Fruit fly (Drosophila melanogaster): ENCODE data around the gene CG32809.

The CG32809 gene

DNA sequence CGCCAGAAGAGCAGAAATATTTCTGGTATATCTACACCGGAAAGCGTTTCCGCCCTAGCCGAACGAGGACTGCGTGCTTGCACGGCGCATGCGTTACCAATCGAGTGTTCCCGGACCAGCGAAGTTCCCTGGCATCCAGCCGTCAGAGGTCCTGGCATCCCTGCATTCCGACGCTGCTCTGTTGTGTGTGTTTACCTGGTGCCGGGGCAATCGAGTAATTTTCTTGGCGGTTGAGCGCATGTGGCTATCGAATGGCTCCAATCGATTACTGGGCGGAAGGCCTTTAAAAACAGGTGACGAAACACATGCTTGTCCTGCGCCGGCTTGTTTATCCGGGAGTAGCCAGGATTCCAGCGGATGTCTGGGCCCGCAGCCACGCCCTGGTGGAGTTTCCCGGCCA is at the start of gene CG32809:
Gene CG32809 (minus strand): TSS at position 216 of the 400 bp plus-strand sequence.
- no peak for TF ChIP-seq CG15710 (tag; optimal IDR thresholded peaks at IDR 0.05)
- TF ChIP-seq gl (tag; optimal IDR thresholded peaks at IDR 0.05): no peak
- TF ChIP-seq EcR (GFP tag; optimal IDR thresholded peaks at IDR 0.05): no peak
- no peak for TF ChIP-seq Ets98B (GFP tag; IDR thresholded peaks at IDR 0.05)
- TF ChIP-seq D1 (tag; optimal IDR thresholded peaks at IDR 0.05): no peak
- no peak for TF ChIP-seq CG13204 (GFP tag; optimal IDR thresholded peaks at IDR 0.05)
- TF ChIP-seq CG9948 (tag; optimal IDR thresholded peaks at IDR 0.05): no peak
- TF ChIP-seq fd96Ca (GFP tag; IDR thresholded peaks at IDR 0.05): no peak
- TF ChIP-seq CG4496 (GFP tag; IDR thresholded peaks at IDR 0.05): no peak
- TF ChIP-seq Snoo (tag; optimal IDR thresholded peaks at IDR 0.05): no peak
- TF ChIP-seq rn (GFP tag; IDR thresholded peaks at IDR 0.05): no peak
- TF ChIP-seq CG8301 (tag; optimal IDR thresholded peaks at IDR 0.05): no peak
- no peak for TF ChIP-seq CG17806 (tag; optimal IDR thresholded peaks at IDR 0.05)
- no peak for TF ChIP-seq CG10348 (GFP tag; IDR thresholded peaks at IDR 0.05)
- TF ChIP-seq Pif1B (GFP tag; optimal IDR thresholded peaks at IDR 0.05): no peak
- TF ChIP-seq CG12605 (GFP tag; IDR thresholded peaks at IDR 0.05): no peak
- no peak for TF ChIP-seq CG34367 (tag; optimal IDR thresholded peaks at IDR 0.05)
- no peak for TF ChIP-seq CG14655 (GFP tag; optimal IDR thresholded peaks at IDR 0.05)
- no peak for TF ChIP-seq Pif1A (GFP tag; optimal IDR thresholded peaks at IDR 0.05)
- TF ChIP-seq CG32121 (GFP tag; IDR thresholded peaks at IDR 0.05): no peak

DNA sequence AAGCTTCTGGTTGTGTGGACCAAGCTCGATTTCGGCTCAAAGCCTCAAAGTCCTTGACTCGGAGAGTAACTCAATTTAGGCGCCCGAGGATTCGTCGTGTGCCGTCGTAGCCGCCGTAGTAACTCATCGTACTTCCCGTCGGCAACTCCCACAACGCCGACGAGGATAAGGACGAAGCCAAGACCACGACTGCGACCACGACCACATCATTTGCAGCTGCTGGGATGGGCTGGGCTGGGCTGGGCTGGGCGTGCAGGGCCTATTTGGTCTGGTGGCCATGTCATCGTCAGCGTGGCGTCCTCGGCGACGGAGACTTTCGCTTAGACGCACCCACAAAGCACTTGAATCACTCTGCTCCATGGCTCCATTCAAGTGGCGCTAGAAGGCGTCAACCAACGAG is 42.5 kb upstream of the CG32809 start:
- TF ChIP-seq CG9948 (tag; optimal IDR thresholded peaks at IDR 0.05): no peak
- no peak for TF ChIP-seq Ets98B (GFP tag; IDR thresholded peaks at IDR 0.05)
- TF ChIP-seq D1 (tag; optimal IDR thresholded peaks at IDR 0.05): no peak
- no peak for TF ChIP-seq CG34367 (tag; optimal IDR thresholded peaks at IDR 0.05)
- no peak for TF ChIP-seq EcR (GFP tag; optimal IDR thresholded peaks at IDR 0.05)
- no peak for TF ChIP-seq rn (GFP tag; IDR thresholded peaks at IDR 0.05)
- no peak for TF ChIP-seq CG15710 (tag; optimal IDR thresholded peaks at IDR 0.05)
- TF ChIP-seq gl (tag; optimal IDR thresholded peaks at IDR 0.05): no peak
- TF ChIP-seq Snoo (tag; optimal IDR thresholded peaks at IDR 0.05): no peak
- TF ChIP-seq Pif1A (GFP tag; optimal IDR thresholded peaks at IDR 0.05): no peak
- TF ChIP-seq CG32121 (GFP tag; IDR thresholded peaks at IDR 0.05): no peak
- no peak for TF ChIP-seq CG12605 (GFP tag; IDR thresholded peaks at IDR 0.05)
- TF ChIP-seq fd96Ca (GFP tag; IDR thresholded peaks at IDR 0.05): no peak
- TF ChIP-seq CG4496 (GFP tag; IDR thresholded peaks at IDR 0.05): no peak
- TF ChIP-seq CG13204 (GFP tag; optimal IDR thresholded peaks at IDR 0.05): no peak
- no peak for TF ChIP-seq CG14655 (GFP tag; optimal IDR thresholded peaks at IDR 0.05)
- TF ChIP-seq CG8301 (tag; optimal IDR thresholded peaks at IDR 0.05): no peak
- TF ChIP-seq Pif1B (GFP tag; optimal IDR thresholded peaks at IDR 0.05): no peak
- TF ChIP-seq CG8159 (tag; optimal IDR thresholded peaks at IDR 0.05): no peak
- no peak for TF ChIP-seq CG17806 (tag; optimal IDR thresholded peaks at IDR 0.05)

dm6 chrX:1714874-1715273 is 22.3 kb upstream of the CG32809 start:
- TF ChIP-seq D1 (tag; optimal IDR thresholded peaks at IDR 0.05) (no peak), CG13204 (GFP tag; optimal IDR thresholded peaks at IDR 0.05) (no peak), CG12605 (GFP tag; IDR thresholded peaks at IDR 0.05) (no peak), CG8159 (tag; optimal IDR thresholded peaks at IDR 0.05) (no peak)

DNA sequence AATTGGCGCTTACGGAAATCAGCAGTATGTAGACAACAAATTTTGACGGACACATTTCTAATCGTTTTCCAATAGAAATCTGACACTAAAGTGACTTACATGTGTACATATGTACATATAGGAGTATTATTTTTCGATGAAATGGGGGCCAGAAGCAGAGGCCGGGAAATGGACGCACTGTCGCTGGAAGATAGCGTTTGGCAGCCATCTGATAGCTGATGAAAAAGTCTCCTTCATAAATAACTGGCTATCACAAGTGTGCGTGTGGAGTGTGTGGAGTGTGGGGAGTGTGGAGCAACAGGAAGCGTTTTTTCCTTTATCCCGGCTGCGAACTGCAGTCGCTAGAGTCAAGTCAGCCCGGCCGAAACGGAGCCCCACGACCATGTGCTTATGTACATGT is 17.5 kb upstream of the CG32809 start, which contains the start of gene CG3795:
Gene CG3795 (minus strand): TSS at position 101 of the 400 bp plus-strand sequence.
- TF ChIP-seq CG15710 (tag; optimal IDR thresholded peaks at IDR 0.05): no peak

- TF ChIP-seq CG10348 (GFP tag; IDR thresholded peaks at IDR 0.05) (no peak), CG32121 (GFP tag; IDR thresholded peaks at IDR 0.05) (no peak), CG9948 (tag; optimal IDR thresholded peaks at IDR 0.05) (peak; percentile 22), Snoo (tag; optimal IDR thresholded peaks at IDR 0.05) (no peak), EcR (GFP tag; optimal IDR thresholded peaks at IDR 0.05) (no peak), CG15710 (tag; optimal IDR thresholded peaks at IDR 0.05) (peak; percentile 26), gl (tag; optimal IDR thresholded peaks at IDR 0.05) (no peak), CG4496 (GFP tag; IDR thresholded peaks at IDR 0.05) (no peak), Pif1A (GFP tag; optimal IDR thresholded peaks at IDR 0.05) (peak; percentile 6), Pif1B (GFP tag; optimal IDR thresholded peaks at IDR 0.05) (no peak), CG34367 (tag; optimal IDR thresholded peaks at IDR 0.05) (peak; percentile 5), Ets98B (GFP tag; IDR thresholded peaks at IDR 0.05) (no peak), fd96Ca (GFP tag; IDR thresholded peaks at IDR 0.05) (no peak), rn (GFP tag; IDR thresholded peaks at IDR 0.05) (no peak), CG14655 (GFP tag; optimal IDR thresholded peaks at IDR 0.05) (no peak), CG17806 (tag; optimal IDR thresholded peaks at IDR 0.05) (peak; percentile 35), CG12605 (GFP tag; IDR thresholded peaks at IDR 0.05) (no peak), CG13204 (GFP tag; optimal IDR thresholded peaks at IDR 0.05) (no peak), D1 (tag; optimal IDR thresholded peaks at IDR 0.05) (no peak), CG8301 (tag; optimal IDR thresholded peaks at IDR 0.05) (no peak), CG8159 (tag; optimal IDR thresholded peaks at IDR 0.05) (peak; percentile 57)
Observed at dm6 chrX:1705929-1706328, 13.4 kb upstream of the CG32809 start.

- TF ChIP-seq CG32121 (GFP tag; IDR thresholded peaks at IDR 0.05): no peak
- TF ChIP-seq gl (tag; optimal IDR thresholded peaks at IDR 0.05): no peak
- TF ChIP-seq fd96Ca (GFP tag; IDR thresholded peaks at IDR 0.05): peak; percentile 15; the same call in 1 of the 3 replicates
- TF ChIP-seq Snoo (tag; optimal IDR thresholded peaks at IDR 0.05): no peak
- no peak for TF ChIP-seq CG13204 (GFP tag; optimal IDR thresholded peaks at IDR 0.05)
- no peak for TF ChIP-seq D1 (tag; optimal IDR thresholded peaks at IDR 0.05)
- TF ChIP-seq CG9948 (tag; optimal IDR thresholded peaks at IDR 0.05): no peak
Observed at dm6 chrX:1695529-1696410, 3.2 kb upstream of the CG32809 start, which contains the start of gene a6. Gene a6 (minus strand): TSS chrX:1695889.
